Worm (Caenorhabditis elegans) whole organism, L4 larva: ENCODE results near the gene inx-18.
A peak's percentile ranks its signal among the peaks of the same experiment; 100 is the strongest.

Experiments used
- F10B5.3 ChIP-seq: sonication (generic microtip); optimal IDR thresholded peaks from 2 replicates; lab custom pipeline; 2016; ENCODE audit warnings: mild to moderate bottlenecking, missing genetic modification characterization, missing compliant biosample characterization
- F26F4.8 ChIP-seq: fragments of 200-800 bp; sonication (Bioruptor generic); conservative IDR thresholded peaks from 2 replicates; pipeline ENCODE4 v1.3.6; 2022; ENCODE audit warnings: missing genetic modification characterization, missing compliant biosample characterization
- F37D6.2 ChIP-seq: sonication (generic microtip); optimal IDR thresholded peaks from 2 replicates; lab custom pipeline; 2016; ENCODE audit warnings: mild to moderate bottlenecking, missing genetic modification characterization, missing compliant biosample characterization
- F49E8.2 ChIP-seq: sonication (generic microtip); optimal IDR thresholded peaks from 2 replicates; lab custom pipeline; 2016; ENCODE audit warnings: missing compliant biosample characterization, mild to moderate bottlenecking, missing genetic modification characterization, borderline replicate concordance
- R02D3.7 ChIP-seq: fragments of 150-350 bp; sonication (generic microtip); optimal IDR thresholded peaks from 3 replicates; lab custom pipeline; 2014; ENCODE audit warnings: missing biosample characterization, missing genetic modification characterization
- Y105C5A.15 ChIP-seq: fragments of 200-800 bp; sonication (Bioruptor generic); IDR thresholded peaks from 2 replicates; pipeline ENCODE4 v1.3.6; 2022; ENCODE audit warnings: missing genetic modification characterization, missing compliant biosample characterization
- Y5F2A.4 ChIP-seq: fragments of 200-800 bp; sonication (Bioruptor generic); optimal IDR thresholded peaks from 2 replicates; lab custom pipeline; 2018; ENCODE audit warnings: mild to moderate bottlenecking, missing genetic modification characterization, missing compliant biosample characterization
- Y75B8A.6 ChIP-seq: fragments of 200-800 bp; sonication (Bioruptor generic); IDR thresholded peaks from 2 replicates; pipeline ENCODE4 v1.3.6; 2022; ENCODE audit warnings: missing genetic modification reagents, missing genetic modification characterization, missing compliant biosample characterization
- ZK337.2 ChIP-seq: fragments of 200-800 bp; sonication (Bioruptor generic); IDR thresholded peaks from 2 replicates; pipeline ENCODE4 v1.3.6; 2022; ENCODE audit warnings: missing genetic modification reagents, missing genetic modification characterization, missing compliant biosample characterization
- ceh-44 ChIP-seq: fragments of 200-800 bp; sonication (Bioruptor generic); IDR thresholded peaks from 2 replicates; pipeline ENCODE4 v1.3.6; 2022; ENCODE audit warnings: missing genetic modification reagents, missing genetic modification characterization, missing compliant biosample characterization
- ceh-82 ChIP-seq: sonication (generic microtip); optimal IDR thresholded peaks from 2 replicates; lab custom pipeline; 2017; ENCODE audit warnings: missing biosample characterization, missing genetic modification characterization
- ces-1 ChIP-seq: fragments of 150-350 bp; sonication (generic microtip); optimal IDR thresholded peaks from 4 replicates; lab custom pipeline; 2014; ENCODE audit warnings: missing biosample characterization, missing genetic modification reagents, missing genetic modification characterization
- cey-2 ChIP-seq: sonication (generic microtip); optimal IDR thresholded peaks from 3 replicates; lab custom pipeline; 2017; ENCODE audit warnings: missing genetic modification characterization, mild to moderate bottlenecking, missing compliant biosample characterization, antibody characterized with exemption, borderline replicate concordance; ENCODE audit not compliant: insufficient read depth
- ctbp-1 ChIP-seq: fragments of 200-800 bp; sonication (Bioruptor generic); IDR thresholded peaks from 2 replicates; pipeline ENCODE4 v1.3.6; 2022; ENCODE audit warnings: missing genetic modification reagents, missing genetic modification characterization, missing compliant biosample characterization
- daf-12 ChIP-seq: fragments of 150-350 bp; optimal IDR thresholded peaks from 2 replicates; lab custom pipeline; 2014; ENCODE audit warnings: missing biosample characterization, missing genetic modification reagents, missing genetic modification characterization
- dmd-6 ChIP-seq: fragments of 200-800 bp; sonication (Bioruptor generic); IDR thresholded peaks from 2 replicates; pipeline ENCODE4 v1.3.6; 2022; ENCODE audit warnings: missing genetic modification reagents, missing genetic modification characterization, missing compliant biosample characterization
- dmd-8 ChIP-seq: fragments of 200-800 bp; sonication (Bioruptor generic); IDR thresholded peaks from 2 replicates; pipeline ENCODE4 v1.3.6; 2022; ENCODE audit warnings: missing genetic modification characterization, missing compliant biosample characterization
- dpl-1 ChIP-seq: fragments of 150-350 bp; optimal IDR thresholded peaks from 2 replicates; lab custom pipeline; 2014; ENCODE audit warnings: missing biosample characterization, missing genetic modification reagents, missing genetic modification characterization
- duxl-1 ChIP-seq: sonication (generic microtip); optimal IDR thresholded peaks from 2 replicates; lab custom pipeline; 2016; ENCODE audit warnings: mild to moderate bottlenecking, missing genetic modification characterization, moderate library complexity, missing compliant biosample characterization; ENCODE audit not compliant: poor library complexity
- dve-1 ChIP-seq: sonication (generic microtip); optimal IDR thresholded peaks from 2 replicates; lab custom pipeline; 2017; ENCODE audit warnings: antibody characterized with exemption, mild to moderate bottlenecking, missing genetic modification characterization, missing compliant biosample characterization; ENCODE audit not compliant: insufficient read depth
- fkh-10 ChIP-seq: fragments of 150-350 bp; optimal IDR thresholded peaks from 2 replicates; lab custom pipeline; 2014; ENCODE audit warnings: missing biosample characterization, missing genetic modification reagents, missing genetic modification characterization
- fos-1 ChIP-seq: fragments of 150-350 bp; optimal IDR thresholded peaks from 2 replicates; lab custom pipeline; 2014; ENCODE audit warnings: missing biosample characterization, missing genetic modification characterization
- hlh-11 ChIP-seq: fragments of 200-800 bp; sonication (Bioruptor generic); optimal IDR thresholded peaks from 2 replicates; lab custom pipeline; 2018; ENCODE audit warnings: mild to moderate bottlenecking, missing genetic modification characterization, missing compliant biosample characterization
- hlh-30 ChIP-seq: sonication (generic microtip); optimal IDR thresholded peaks from 2 replicates; lab custom pipeline; 2017; ENCODE audit warnings: antibody characterized with exemption, mild to moderate bottlenecking, missing genetic modification characterization, missing compliant biosample characterization; ENCODE audit not compliant: insufficient read depth
- jun-1 ChIP-seq: fragments of 150-350 bp; optimal IDR thresholded peaks from 2 replicates; lab custom pipeline; 2014; ENCODE audit warnings: missing biosample characterization, missing genetic modification reagents, missing genetic modification characterization
- lin-1 ChIP-seq: fragments of 200-800 bp; sonication (Bioruptor generic); IDR thresholded peaks from 2 replicates; pipeline ENCODE4 v1.3.6; 2022; ENCODE audit warnings: missing genetic modification reagents, missing genetic modification characterization, missing compliant biosample characterization
- lin-29 ChIP-seq: fragments of 200-800 bp; sonication (Bioruptor generic); IDR thresholded peaks from 2 replicates; pipeline ENCODE4 v1.3.6; 2022; ENCODE audit warnings: missing genetic modification reagents, missing genetic modification characterization, missing compliant biosample characterization
- lir-3 ChIP-seq: sonication (generic microtip); optimal IDR thresholded peaks from 2 replicates; lab custom pipeline; 2016; ENCODE audit warnings: mild to moderate bottlenecking, missing genetic modification characterization, missing compliant biosample characterization
- lsy-2 ChIP-seq, 2 experiments: fragments of 150-350 bp in 1 of 2; sonication (generic microtip) in 1 of 2; optimal IDR thresholded peaks; 2 replicates each; lab custom pipeline; 2014 to 2017; ENCODE audit warnings: missing biosample characterization in 2 of 2, missing genetic modification characterization in 2 of 2
- madf-9 ChIP-seq: fragments of 200-800 bp; sonication (Bioruptor generic); conservative IDR thresholded peaks from 2 replicates; pipeline ENCODE4 v1.3.6; 2022; ENCODE audit warnings: missing genetic modification reagents, missing genetic modification characterization, missing compliant biosample characterization
- mes-2 ChIP-seq: sonication (generic microtip); optimal IDR thresholded peaks from 2 replicates; lab custom pipeline; 2016; ENCODE audit warnings: missing genotype, mild to moderate bottlenecking, missing genetic modification characterization, missing compliant biosample characterization; ENCODE audit not compliant: poor library complexity, severe bottlenecking
- mxl-3 ChIP-seq: fragments of 200-800 bp; sonication (Bioruptor generic); optimal IDR thresholded peaks from 2 replicates; lab custom pipeline; 2018; ENCODE audit warnings: mild to moderate bottlenecking, missing genetic modification characterization, missing compliant biosample characterization
- nhr-28 ChIP-seq: fragments of 150-350 bp; optimal IDR thresholded peaks from 2 replicates; lab custom pipeline; 2014; ENCODE audit warnings: missing biosample characterization, missing genetic modification characterization
- nhr-41 ChIP-seq: fragments of 200-800 bp; sonication (Bioruptor generic); IDR thresholded peaks from 2 replicates; pipeline ENCODE4 v1.3.6; 2022; ENCODE audit warnings: missing genetic modification reagents, missing genetic modification characterization, missing compliant biosample characterization
- nhr-42 ChIP-seq: fragments of 200-800 bp; sonication (Bioruptor generic); IDR thresholded peaks from 2 replicates; pipeline ENCODE4 v1.3.6; 2022; ENCODE audit warnings: missing genetic modification characterization, missing compliant biosample characterization
- nhr-6 ChIP-seq: fragments of 150-350 bp; optimal IDR thresholded peaks from 2 replicates; lab custom pipeline; 2014; ENCODE audit warnings: missing biosample characterization, missing genetic modification characterization
- pqm-1 ChIP-seq: sonication (generic microtip); optimal IDR thresholded peaks from 2 replicates; lab custom pipeline; 2017; ENCODE audit warnings: missing biosample characterization, missing genetic modification characterization
- set-16 ChIP-seq: fragments of 200-800 bp; sonication (Bioruptor generic); IDR thresholded peaks from 2 replicates; pipeline ENCODE4 v1.3.6; 2022; ENCODE audit warnings: missing genetic modification reagents, missing genetic modification characterization, missing compliant biosample characterization
- skn-1 ChIP-seq: fragments of 150-350 bp; optimal IDR thresholded peaks from 2 replicates; lab custom pipeline; 2014; ENCODE audit warnings: missing biosample characterization, missing genetic modification characterization
- snpc-4 ChIP-seq: fragments of 150-350 bp; optimal IDR thresholded peaks from 2 replicates; lab custom pipeline; 2014; ENCODE audit warnings: missing biosample characterization, missing genetic modification characterization
- spr-1 ChIP-seq: sonication (generic microtip); optimal IDR thresholded peaks from 2 replicates; lab custom pipeline; 2016; ENCODE audit warnings: mild to moderate bottlenecking, missing genetic modification characterization, missing compliant biosample characterization
- spr-3 ChIP-seq: fragments of 200-800 bp; sonication (Bioruptor generic); optimal IDR thresholded peaks from 2 replicates; lab custom pipeline; 2018; ENCODE audit warnings: mild to moderate bottlenecking, missing genetic modification characterization, missing compliant biosample characterization
- tag-97 ChIP-seq: fragments of 200-800 bp; sonication (Bioruptor generic); IDR thresholded peaks from 2 replicates; pipeline ENCODE4 v1.3.6; 2022; ENCODE audit warnings: missing genetic modification characterization, missing compliant biosample characterization
- tra-1 ChIP-seq: fragments of 200-800 bp; sonication (Bioruptor generic); IDR thresholded peaks from 2 replicates; pipeline ENCODE4 v1.3.6; 2022; ENCODE audit warnings: missing genetic modification reagents, missing genetic modification characterization, missing compliant biosample characterization
- unc-130 ChIP-seq: sonication (generic microtip); optimal IDR thresholded peaks from 2 replicates; lab custom pipeline; 2016; ENCODE audit warnings: missing genetic modification reagents, missing genetic modification characterization, missing compliant biosample characterization
- zfp-2 ChIP-seq: sonication (generic microtip); optimal IDR thresholded peaks from 2 replicates; lab custom pipeline; 2016; ENCODE audit warnings: mild to moderate bottlenecking, missing genetic modification characterization, missing compliant biosample characterization
- zip-2 ChIP-seq: fragments of 150-350 bp; optimal IDR thresholded peaks from 2 replicates; lab custom pipeline; 2014; ENCODE audit warnings: missing biosample characterization, missing genetic modification characterization
- ztf-11 ChIP-seq: fragments of 150-350 bp; optimal IDR thresholded peaks from 2 replicates; lab custom pipeline; 2014; ENCODE audit warnings: missing biosample characterization, missing genetic modification characterization

inx-18 gene

ce11 chrIV:654526-655440 lies 48.6 kb downstream of the inx-18 start, which contains the start of the genes rpl-15 and K11H12.8 (continued):
- TF ChIP-seq hlh-30 (tag; lab: Kevin White, UChicago) (peak; percentile 100), mxl-3 (GFP tag; lab: Kevin White, UChicago) (peak; percentile 99), lin-29 (peak; percentile 97), dmd-8 (GFP tag; lab: Robert Waterston, UW) (peak; percentile 93), skn-1 (tag; lab: Kevin White, UChicago) (peak; percentile 92), ztf-11 (tag; lab: Kevin White, UChicago) (peak; percentile 53), spr-3 (peak; percentile 99), nhr-28 (tag; lab: Kevin White, UChicago) (peak; percentile 99), F10B5.3 (tag; lab: Kevin White, UChicago) (peak; percentile 94), spr-1 (tag; lab: Kevin White, UChicago) (peak; percentile 98), nhr-42 (GFP tag; lab: Robert Waterston, UW) (peak; percentile 99), Y105C5A.15 (peak; percentile 97), lsy-2 (tag; optimal IDR thresholded peaks at IDR 0.05; lab: Kevin White, UChicago) (peak; percentile 100), nhr-6 (tag; lab: Kevin White, UChicago) (peak; percentile 100), madf-9 (peak; percentile 99), lin-1 (GFP tag; lab: Robert Waterston, UW) (peak; percentile 98), zfp-2 (tag; lab: Kevin White, UChicago) (peak; percentile 93), ces-1 (GFP tag; lab: Kevin White, UChicago) (peak; percentile 92), Y75B8A.6 (GFP tag; lab: Robert Waterston, UW) (peak; percentile 99), R02D3.7 (tag; lab: Kevin White, UChicago) (peak; percentile 97), tag-97 (GFP tag; lab: Robert Waterston, UW) (peak; percentile 89; the same call in 1 of the 2 replicates), ceh-82 (peak; percentile 86), snpc-4 (peak; percentile 78), dve-1 (tag; lab: Kevin White, UChicago) (peak; percentile 100), F37D6.2 (tag; lab: Kevin White, UChicago) (peak; percentile 97), pqm-1 (peak; percentile 93), F49E8.2 (tag; lab: Kevin White, UChicago) (peak; percentile 97), fos-1 (tag; lab: Kevin White, UChicago) (peak; percentile 93), F26F4.8 (peak; percentile 71; the same call in 1 of the 2 replicates), unc-130 (GFP tag; lab: Kevin White, UChicago) (peak; percentile 99), duxl-1 (tag; lab: Kevin White, UChicago) (peak; percentile 98), daf-12 (no peak), hlh-11 (tag; lab: Kevin White, UChicago) (peak; percentile 100), dmd-6 (GFP tag; lab: Robert Waterston, UW) (peak; percentile 100), jun-1 (tag; lab: Kevin White, UChicago) (peak; percentile 97), nhr-41 (GFP tag; lab: Robert Waterston, UW) (peak; percentile 98), set-16 (GFP tag; lab: Robert Waterston, UW) (peak; percentile 71), cey-2 (tag; lab: Kevin White, UChicago) (peak; percentile 94), Y5F2A.4 (peak; percentile 96), ceh-44 (GFP tag; lab: Robert Waterston, UW) (peak; percentile 98), dpl-1 (peak; percentile 98), tra-1 (GFP tag; lab: Robert Waterston, UW) (peak; percentile 100), zip-2 (tag; lab: Kevin White, UChicago) (peak; percentile 93), ctbp-1 (peak; percentile 99), ZK337.2 (GFP tag; lab: Robert Waterston, UW) (peak; percentile 98), mes-2 (tag; lab: Kevin White, UChicago) (peak; percentile 100), fkh-10 (GFP tag; lab: Kevin White, UChicago) (peak; percentile 100), lir-3 (tag; lab: Kevin White, UChicago) (peak; percentile 84)
